Fruit fly (Drosophila melanogaster) ovary, adult (tissue): ENCODE measurements around the gene plh.

Experiments used
- CG17801 ChIP-seq: fragments of 200-800 bp; optimal IDR thresholded peaks from 2 replicates; lab custom pipeline; 2019; ENCODE audit warnings: missing biosample characterization, mild to moderate bottlenecking, missing genetic modification characterization, moderate library complexity; ENCODE audit not compliant: partially characterized antibody

plh gene

DNA sequence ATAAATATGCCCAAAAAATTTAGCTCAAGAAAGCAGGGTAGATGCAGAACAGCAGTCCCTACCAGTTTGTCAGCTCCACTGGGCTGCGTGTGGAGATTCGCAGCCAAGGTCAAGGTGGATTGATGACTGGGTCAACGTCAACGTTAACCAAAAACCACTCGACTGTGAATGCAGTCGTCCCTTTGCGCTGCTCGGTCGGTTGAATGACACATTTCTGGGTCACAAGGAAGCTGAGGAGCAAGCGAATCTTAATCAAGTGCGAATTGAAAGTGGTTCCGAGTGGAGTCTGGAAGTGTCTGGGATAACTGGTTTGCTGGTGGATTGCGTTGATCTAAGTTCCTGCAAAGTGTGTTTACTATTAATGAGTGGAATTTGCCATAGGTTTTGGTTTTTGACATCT lies 47.5 kb downstream of the plh start:
- no peak for TF ChIP-seq CG17801 (GFP tag; lab: Kevin White, UChicago)

- no peak for TF ChIP-seq CG17801 (GFP tag; lab: Kevin White, UChicago)
Measured at dm6 chr3R:4962689-4963088, 48.1 kb downstream of the plh start.

dm6 chr3R:4961946-4962345 lies 48.9 kb downstream of the plh start:
- no peak for TF ChIP-seq CG17801 (GFP tag; lab: Kevin White, UChicago)

dm6 chr3R:4960898-4961819 lies 49.7 kb downstream of the plh start, which contains the start of gene Jhbp2:
TSS of gene Jhbp2 (minus strand) at chr3R:4961351.
- TF ChIP-seq CG17801 (GFP tag; lab: Kevin White, UChicago): no peak

DNA sequence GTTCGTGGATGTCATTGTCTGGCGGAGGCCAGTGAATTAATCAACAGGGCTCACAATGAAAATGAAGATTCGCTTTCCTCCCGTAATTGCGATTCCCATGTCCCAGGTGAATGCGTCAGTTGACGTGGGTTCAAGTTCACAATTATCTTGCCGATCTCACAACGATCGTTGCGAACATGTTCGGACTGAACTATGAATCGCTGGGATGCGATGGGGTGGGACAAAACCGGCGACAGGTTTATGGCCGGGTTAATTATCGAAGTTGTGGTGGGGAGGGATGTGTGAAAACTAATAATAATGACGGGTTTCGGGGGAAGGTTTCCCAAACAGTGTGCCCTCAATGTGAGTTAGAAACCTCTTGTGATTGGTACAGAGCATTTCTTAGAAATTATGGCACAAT lies 50.7 kb downstream of the plh start:
- no peak for TF ChIP-seq CG17801 (GFP tag; lab: Kevin White, UChicago)

dm6 chr3R:4957812-4958211 lies 53.0 kb downstream of the plh start:
- no peak for TF ChIP-seq CG17801 (GFP tag; lab: Kevin White, UChicago)

DNA sequence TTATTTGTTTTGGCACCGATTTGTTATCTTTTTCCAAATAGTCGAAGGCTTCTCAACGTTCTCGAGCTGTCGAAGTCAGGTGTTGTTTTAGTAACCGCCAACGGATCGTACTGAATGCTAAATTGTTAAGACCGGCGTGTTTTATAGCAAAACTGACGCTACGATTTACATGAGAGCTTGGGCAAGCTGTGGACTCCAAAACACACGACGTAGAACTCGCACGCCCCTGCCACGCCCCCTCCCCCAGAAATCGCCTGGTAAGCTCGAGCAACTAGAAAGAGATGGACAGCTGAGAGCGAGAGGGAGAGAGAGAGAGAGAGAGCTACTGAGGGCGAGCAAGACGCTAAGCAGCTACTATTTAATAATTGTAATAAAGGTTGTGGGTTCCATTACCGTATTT lies 55.7 kb downstream of the plh start, which contains the start of gene Jhbp3:
Jhbp3 (minus strand) TSS at position 101 of the 400 bp plus-strand sequence.
- TF ChIP-seq CG17801 (GFP tag; lab: Kevin White, UChicago): no peak

DNA sequence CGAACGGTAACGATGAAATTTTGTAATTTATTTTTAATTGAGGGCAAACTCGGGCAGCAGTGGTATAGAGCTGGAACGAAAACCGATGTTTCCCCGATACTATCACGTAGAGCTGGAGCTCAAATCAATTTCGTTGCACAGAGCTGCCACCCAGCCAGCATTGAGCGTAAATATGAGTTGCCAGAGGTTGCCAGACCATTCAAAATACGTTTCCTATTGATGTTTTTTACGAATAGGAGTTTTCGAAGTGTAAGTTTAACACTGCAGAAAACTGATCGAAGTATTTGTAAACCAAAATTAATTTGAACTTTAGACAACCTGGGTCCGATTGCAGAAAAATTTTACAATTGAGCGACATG lies 58.3 kb downstream of the plh start, which contains the start of gene Ubc6:
Ubc6 (minus strand) TSS at position 112 of the 359 bp plus-strand sequence.
- no peak for TF ChIP-seq CG17801 (GFP tag; lab: Kevin White, UChicago)

- TF ChIP-seq CG17801 (GFP tag; lab: Kevin White, UChicago): peak; percentile 27
Measured at dm6 chr3R:4951764-4952570, 58.9 kb downstream of the plh start.

DNA sequence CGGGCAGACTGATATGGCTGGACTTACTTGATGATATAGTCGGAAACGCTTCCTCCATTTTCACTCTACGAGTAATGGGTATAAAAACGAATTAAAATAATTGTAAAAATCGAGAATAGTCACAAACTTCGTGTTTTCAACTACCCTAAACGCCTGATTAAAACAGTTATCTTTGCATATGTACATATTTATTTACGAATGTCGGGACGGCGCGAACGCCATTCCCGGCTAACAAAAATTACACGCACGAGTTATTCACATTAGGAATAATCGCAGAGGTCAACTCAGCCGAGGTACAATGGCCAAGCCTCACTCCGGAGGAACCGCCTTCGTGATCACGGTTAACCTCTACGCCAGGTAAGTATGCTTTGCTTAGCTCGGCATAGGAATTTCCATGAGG lies 63.1 kb downstream of the plh start:
- no peak for TF ChIP-seq CG17801 (GFP tag; lab: Kevin White, UChicago)
